Fruit fly (Drosophila melanogaster) whole organism: ENCODE data around the gene Uch.

ENCODE experiments used
- CG8478 ChIP-seq: fragments of >200 bp; optimal IDR thresholded peaks from 2 replicates; lab custom pipeline; 2018; ENCODE audit warnings: inconsistent platforms
- Dll ChIP-seq: fragments of >200 bp; optimal IDR thresholded peaks from 2 replicates; lab custom pipeline; 2017
- EcR ChIP-seq, 2 experiments: fragments of >200 bp; optimal IDR thresholded peaks; 2 replicates each; lab custom pipeline; 2017; ENCODE audit warnings: missing biosample characterization in 2 of 2, missing genetic modification characterization in 2 of 2, missing genetic modification reagents in 2 of 2
- psq ChIP-seq: fragments of >200 bp; optimal IDR thresholded peaks from 2 replicates; lab custom pipeline; 2017
- usp ChIP-seq: fragments of >200 bp; optimal IDR thresholded peaks from 2 replicates; lab custom pipeline; 2017; ENCODE audit warnings: missing biosample characterization, missing genetic modification characterization, mixed read lengths

dm6 chr2L:2221649-2222150 is 7.7 kb upstream of the Uch start:
- TF ChIP-seq EcR (GFP tag; optimal IDR thresholded peaks at IDR 0.05; lab: Kevin White, UChicago) (no peak), usp (GFP tag; lab: Kevin White, UChicago) (no peak), psq (lab: Kevin White, UChicago) (no peak), CG8478 (lab: Kevin White, UChicago) (no peak), Dll (no peak)
